Fruit fly (Drosophila melanogaster) whole organism, embryonic: ENCODE results near the gene RpL24-like.
A peak's percentile ranks its signal among the peaks of the same experiment; 100 is the strongest.

ENCODE experiments used
- BEAF-32 ChIP-seq: fragments of 200-800 bp; sonication (Bioruptor generic); optimal IDR thresholded peaks from 3 replicates; lab custom pipeline; 2017; ENCODE audit warnings: missing biosample characterization, missing genetic modification characterization, mild to moderate bottlenecking, moderate library complexity, missing genetic modification reagents
- CG10267 ChIP-seq: fragments of 200-800 bp; sonication (Bioruptor generic); optimal IDR thresholded peaks from 2 replicates; lab custom pipeline; 2018; ENCODE audit warnings: missing biosample characterization, mild to moderate bottlenecking, missing genetic modification characterization, moderate library complexity
- CG12659 ChIP-seq: fragments of 200-800 bp; sonication (Bioruptor generic); optimal IDR thresholded peaks from 3 replicates; lab custom pipeline; 2017; ENCODE audit warnings: mild to moderate bottlenecking, missing biosample characterization, missing genetic modification reagents, missing genetic modification characterization
- CG12942 ChIP-seq: fragments of 200-800 bp; sonication (Bioruptor generic); optimal IDR thresholded peaks from 3 replicates; lab custom pipeline; 2016; ENCODE audit warnings: missing biosample characterization, missing genetic modification characterization
- CG13123 ChIP-seq: fragments of 200-800 bp; sonication (Bioruptor generic); optimal IDR thresholded peaks from 2 replicates; lab custom pipeline; 2016; ENCODE audit warnings: missing biosample characterization, missing genetic modification characterization
- CG14710 ChIP-seq: fragments of 200-800 bp; sonication (Bioruptor generic); optimal IDR thresholded peaks from 3 replicates; lab custom pipeline; 2019; ENCODE audit warnings: missing biosample characterization, mild to moderate bottlenecking, missing genetic modification characterization, moderate library complexity
- CG15514 ChIP-seq: fragments of 200-800 bp; sonication (Bioruptor generic); optimal IDR thresholded peaks from 3 replicates; lab custom pipeline; 2017; ENCODE audit warnings: missing biosample characterization, missing genetic modification characterization, mild to moderate bottlenecking, moderate library complexity, missing genetic modification reagents
- CG16813 ChIP-seq: fragments of 200-800 bp; sonication (Bioruptor generic); IDR thresholded peaks from 3 replicates; pipeline ENCODE4 v1.3.6; 2022; ENCODE audit warnings: missing biosample characterization, missing genetic modification characterization; ENCODE audit not compliant: partially characterized antibody
- CG17186 ChIP-seq: fragments of 200-800 bp; sonication (Bioruptor generic); optimal IDR thresholded peaks from 3 replicates; lab custom pipeline; 2017; ENCODE audit warnings: missing biosample characterization, missing genetic modification reagents, missing genetic modification characterization
- CG17829 ChIP-seq: fragments of 200-800 bp; optimal IDR thresholded peaks from 2 replicates; lab custom pipeline; 2019; ENCODE audit warnings: missing biosample characterization, mild to moderate bottlenecking, missing genetic modification characterization, moderate library complexity
- CG2712 ChIP-seq: fragments of 200-800 bp; optimal IDR thresholded peaks from 3 replicates; lab custom pipeline; 2019; ENCODE audit warnings: missing biosample characterization, mild to moderate bottlenecking, missing genetic modification characterization, moderate library complexity
- CG3281 ChIP-seq: fragments of 200-800 bp; sonication (Bioruptor generic); optimal IDR thresholded peaks from 3 replicates; lab custom pipeline; 2017; ENCODE audit warnings: missing biosample characterization, mild to moderate bottlenecking, missing genetic modification characterization
- CG34224 ChIP-seq: fragments of 200-800 bp; sonication (Bioruptor generic); IDR thresholded peaks from 3 replicates; pipeline ENCODE4 v1.3.6; 2022; ENCODE audit warnings: missing biosample characterization, missing genetic modification characterization; ENCODE audit not compliant: partially characterized antibody
- CG4854 ChIP-seq: fragments of 200-800 bp; sonication (Bioruptor generic); optimal IDR thresholded peaks from 2 replicates; lab custom pipeline; 2016; ENCODE audit warnings: missing biosample characterization, missing genetic modification characterization, inconsistent platforms
- CG7372 ChIP-seq: fragments of 200-800 bp; sonication (Bioruptor generic); IDR thresholded peaks from 2 replicates; pipeline ENCODE4 v1.3.6; 2022; ENCODE audit warnings: missing biosample characterization, missing genetic modification characterization
- CG9876 ChIP-seq: fragments of 200-800 bp; sonication (Bioruptor generic); optimal IDR thresholded peaks from 2 replicates; lab custom pipeline; 2016; ENCODE audit warnings: missing biosample characterization, missing genetic modification characterization
- Chrac-16 ChIP-seq: fragments of 200-800 bp; sonication (Bioruptor generic); optimal IDR thresholded peaks from 3 replicates; lab custom pipeline; 2016; ENCODE audit warnings: missing biosample characterization, missing genetic modification characterization
- D19B ChIP-seq: fragments of 200-800 bp; sonication (Bioruptor generic); optimal IDR thresholded peaks from 2 replicates; lab custom pipeline; 2017; ENCODE audit warnings: missing biosample characterization, mild to moderate bottlenecking, missing genetic modification characterization
- Dip2 ChIP-seq: fragments of 200-800 bp; sonication (Bioruptor generic); IDR thresholded peaks from 2 replicates; pipeline ENCODE4 v1.3.6; 2022; ENCODE audit warnings: missing biosample characterization, missing genetic modification characterization
- Dll ChIP-seq: fragments of 200-800 bp; sonication (Bioruptor generic); IDR thresholded peaks from 4 replicates; pipeline ENCODE4 v1.3.6; 2022; ENCODE audit warnings: missing biosample characterization, missing genetic modification characterization; ENCODE audit not compliant: partially characterized antibody
- Doc2 ChIP-seq: fragments of 200-800 bp; sonication (Bioruptor generic); IDR thresholded peaks from 2 replicates; pipeline ENCODE4 v1.3.6; 2022; ENCODE audit warnings: missing biosample characterization, missing genetic modification characterization
- Dref ChIP-seq: fragments of 200-800 bp; sonication (Bioruptor generic); IDR thresholded peaks from 2 replicates; pipeline ENCODE4 v1.3.6; 2022; ENCODE audit warnings: missing biosample characterization, missing genetic modification characterization
- Ets97D ChIP-seq: fragments of 200-800 bp; sonication (Bioruptor generic); optimal IDR thresholded peaks from 3 replicates; lab custom pipeline; 2016; ENCODE audit warnings: missing biosample characterization, missing genetic modification characterization
- MBD-R2 ChIP-seq: fragments of 200-800 bp; sonication (Bioruptor generic); IDR thresholded peaks from 2 replicates; pipeline ENCODE4 v1.3.6; 2022; ENCODE audit warnings: missing biosample characterization, missing genetic modification characterization
- MTF-1 ChIP-seq: fragments of 200-800 bp; sonication (Bioruptor generic); optimal IDR thresholded peaks from 2 replicates; lab custom pipeline; 2018; ENCODE audit warnings: missing biosample characterization, mild to moderate bottlenecking, missing genetic modification characterization, borderline replicate concordance
- Meics ChIP-seq: fragments of 200-800 bp; sonication (Bioruptor generic); optimal IDR thresholded peaks from 2 replicates; lab custom pipeline; 2017; ENCODE audit warnings: missing biosample characterization, mild to moderate bottlenecking, missing genetic modification characterization
- NfI ChIP-seq: fragments of 200-800 bp; sonication (Bioruptor generic); optimal IDR thresholded peaks from 3 replicates; lab custom pipeline; 2018; ENCODE audit warnings: missing biosample characterization, mild to moderate bottlenecking, missing genetic modification characterization, moderate library complexity
- Opbp ChIP-seq: fragments of 200-800 bp; sonication (Bioruptor generic); IDR thresholded peaks from 3 replicates; pipeline ENCODE4 v1.3.6; 2022; ENCODE audit warnings: missing biosample characterization, missing genetic modification characterization; ENCODE audit not compliant: partially characterized antibody
- Pdp1 ChIP-seq, 2 experiments: fragments of 200-800 bp; sonication (Bioruptor generic); optimal IDR thresholded peaks; 3 replicates each; lab custom pipeline; 2016; ENCODE audit warnings: missing biosample characterization in 2 of 2, missing genetic modification characterization in 2 of 2, mild to moderate bottlenecking in 1 of 2, moderate library complexity in 1 of 2
- Sry-δ ChIP-seq: fragments of 200-800 bp; sonication (Bioruptor generic); optimal IDR thresholded peaks from 2 replicates; lab custom pipeline; 2016; ENCODE audit warnings: missing biosample characterization, missing genetic modification characterization
- corto ChIP-seq: fragments of 200-800 bp; sonication (Bioruptor generic); optimal IDR thresholded peaks from 2 replicates; lab custom pipeline; 2016; ENCODE audit warnings: missing biosample characterization, mild to moderate bottlenecking, missing genetic modification characterization, moderate library complexity
- crp ChIP-seq, 2 experiments: fragments of 200-800 bp; sonication (Bioruptor generic); optimal IDR thresholded peaks; 2 replicates in 1 of 2; 3 replicates in 1 of 2; lab custom pipeline; 2017; ENCODE audit warnings: missing biosample characterization in 2 of 2, missing genetic modification characterization in 2 of 2, mild to moderate bottlenecking in 1 of 2, moderate library complexity in 1 of 2
- dmrt99B ChIP-seq: fragments of 200-800 bp; sonication (Bioruptor generic); optimal IDR thresholded peaks from 2 replicates; lab custom pipeline; 2018; ENCODE audit warnings: missing biosample characterization, mild to moderate bottlenecking, missing genetic modification characterization, moderate library complexity
- gt ChIP-seq: fragments of 200-800 bp; sonication (Bioruptor generic); IDR thresholded peaks from 2 replicates; pipeline ENCODE4 v1.3.6; 2022; ENCODE audit warnings: missing biosample characterization, missing genetic modification characterization
- hbn ChIP-seq: fragments of 200-800 bp; sonication (Bioruptor generic); IDR thresholded peaks from 2 replicates; pipeline ENCODE4 v1.3.6; 2022; ENCODE audit warnings: missing biosample characterization, missing genetic modification characterization; ENCODE audit not compliant: partially characterized antibody
- knrl ChIP-seq: fragments of 200-800 bp; sonication (Bioruptor generic); IDR thresholded peaks from 3 replicates; pipeline ENCODE4 v1.3.6; 2022; ENCODE audit warnings: missing biosample characterization, missing genetic modification characterization; ENCODE audit not compliant: partially characterized antibody
- lmd ChIP-seq: fragments of 200-800 bp; sonication (Bioruptor generic); IDR thresholded peaks from 2 replicates; pipeline ENCODE4 v1.3.6; 2022; ENCODE audit warnings: missing biosample characterization, missing genetic modification characterization
- maf-S ChIP-seq: fragments of 200-800 bp; sonication (Bioruptor generic); optimal IDR thresholded peaks from 2 replicates; lab custom pipeline; 2016; ENCODE audit warnings: missing biosample characterization, missing genetic modification characterization
- onecut ChIP-seq: fragments of 200-800 bp; sonication (Bioruptor generic); IDR thresholded peaks from 2 replicates; pipeline ENCODE4 v1.3.6; 2022; ENCODE audit warnings: missing biosample characterization, missing genetic modification characterization
- pzg ChIP-seq: fragments of 200-800 bp; sonication (Bioruptor generic); optimal IDR thresholded peaks from 3 replicates; lab custom pipeline; 2018; ENCODE audit warnings: missing biosample characterization, mild to moderate bottlenecking, missing genetic modification characterization, moderate library complexity
- rib ChIP-seq: fragments of 200-800 bp; sonication (Bioruptor generic); IDR thresholded peaks from 2 replicates; pipeline ENCODE4 v1.3.6; 2022; ENCODE audit warnings: missing biosample characterization, missing genetic modification characterization
- row ChIP-seq: fragments of 200-800 bp; sonication (Bioruptor generic); IDR thresholded peaks from 3 replicates; pipeline ENCODE4 v1.3.6; 2022; ENCODE audit warnings: missing biosample characterization, missing genetic modification characterization
- sens ChIP-seq: fragments of 200-800 bp; sonication (Bioruptor generic); peaks from one replicate; lab custom pipeline; 2016; ENCODE audit warnings: missing biosample characterization, missing genetic modification characterization
- stwl ChIP-seq: fragments of 200-800 bp; sonication (Bioruptor generic); optimal IDR thresholded peaks from 3 replicates; lab custom pipeline; 2018; ENCODE audit warnings: missing biosample characterization, mild to moderate bottlenecking, missing genetic modification characterization, moderate library complexity
- tio ChIP-seq: fragments of 200-800 bp; sonication (Bioruptor generic); optimal IDR thresholded peaks from 2 replicates; lab custom pipeline; 2017; ENCODE audit warnings: missing biosample characterization, missing genetic modification characterization, inconsistent platforms
- tup ChIP-seq: fragments of 200-800 bp; sonication (Bioruptor generic); optimal IDR thresholded peaks from 2 replicates; lab custom pipeline; 2016; ENCODE audit warnings: missing biosample characterization, mild to moderate bottlenecking, missing genetic modification characterization, moderate library complexity
- unc-4 ChIP-seq: fragments of 200-800 bp; sonication (Bioruptor generic); IDR thresholded peaks from 2 replicates; pipeline ENCODE4 v1.3.6; 2022; ENCODE audit warnings: missing biosample characterization, missing genetic modification characterization; ENCODE audit not compliant: partially characterized antibody
- unpg ChIP-seq: fragments of 200-800 bp; sonication (Bioruptor generic); optimal IDR thresholded peaks from 3 replicates; lab custom pipeline; 2018; ENCODE audit warnings: missing biosample characterization, mild to moderate bottlenecking, missing genetic modification characterization, moderate library complexity
- zen2 ChIP-seq: fragments of 200-800 bp; sonication (Bioruptor generic); IDR thresholded peaks from 3 replicates; pipeline ENCODE4 v1.3.6; 2022; ENCODE audit warnings: missing biosample characterization, missing genetic modification characterization; ENCODE audit not compliant: partially characterized antibody

Gene RpL24-like

dm6 chr3R:11407733-11408134, 23.6 kb downstream of the RpL24-like start, which contains the start of gene mRpL40:
mRpL40 (plus strand) TSS chr3R:11407918.
- peak; percentile 50 for TF ChIP-seq BEAF-32
- no peak for TF ChIP-seq CG4854 (GFP tag; lab: Kevin White, UChicago)
- TF ChIP-seq knrl (GFP tag; lab: Robert Waterston, UW): no peak
- TF ChIP-seq CG3281: no peak
- TF ChIP-seq Dip2 (GFP tag; lab: Robert Waterston, UW): no peak
- TF ChIP-seq onecut (GFP tag; lab: Robert Waterston, UW): peak; percentile 39
- peak; percentile 1 for TF ChIP-seq Ets97D
- no peak for TF ChIP-seq CG17186
- TF ChIP-seq NfI (GFP tag; lab: Kevin White, UChicago): no peak
- peak; percentile 60 to 91 for TF ChIP-seq crp (GFP tag; optimal IDR thresholded peaks at IDR 0.05; lab: Kevin White, UChicago)
- no peak for TF ChIP-seq corto
- TF ChIP-seq CG16813 (GFP tag; lab: Robert Waterston, UW): peak; percentile 45; the same call in 2 of the 3 replicates
- no peak for TF ChIP-seq unpg (GFP tag; lab: Kevin White, UChicago)
- 0 out of 2 replicates have a peak, but pooled peaks have one; percentile 19 for TF ChIP-seq rib (GFP tag; lab: Robert Waterston, UW)
- no peak for TF ChIP-seq Meics (GFP tag; lab: Kevin White, UChicago)
- peak; percentile 69 for TF ChIP-seq CG34224 (GFP tag; lab: Robert Waterston, UW)
- TF ChIP-seq CG2712 (tag; lab: Kevin White, UChicago): peak; percentile 2
- peak; percentile 21 for TF ChIP-seq CG12659
- TF ChIP-seq tio: no peak
- peak; percentile 66 for TF ChIP-seq pzg (GFP tag; lab: Kevin White, UChicago)
- no peak for TF ChIP-seq lmd (GFP tag; lab: Robert Waterston, UW)
- TF ChIP-seq sens (GFP tag; lab: Kevin White, UChicago): peak; percentile 32
- peak; percentile 47 for TF ChIP-seq hbn
- no peak for TF ChIP-seq row (GFP tag; lab: Robert Waterston, UW)
- peak; percentile 49 for TF ChIP-seq unc-4 (GFP tag; lab: Robert Waterston, UW)
- peak; percentile 81 for TF ChIP-seq stwl (tag; lab: Kevin White, UChicago)
- no peak for TF ChIP-seq maf-S (GFP tag; lab: Kevin White, UChicago)
- no peak for TF ChIP-seq CG9876 (GFP tag; lab: Kevin White, UChicago)
- TF ChIP-seq Pdp1 (GFP tag; optimal IDR thresholded peaks at IDR 0.05; lab: Kevin White, UChicago): peak in 1 of 2 experiments; percentile 98
- TF ChIP-seq CG14710: peak; percentile 19
- TF ChIP-seq CG7372 (GFP tag; lab: Robert Waterston, UW): peak; percentile 86
- TF ChIP-seq CG12942 (GFP tag; lab: Kevin White, UChicago): no peak
- peak; percentile 21 for TF ChIP-seq CG15514 (GFP tag; lab: Kevin White, UChicago)
- TF ChIP-seq gt: no peak
- peak; percentile 84 for TF ChIP-seq Sry-δ (GFP tag; lab: Kevin White, UChicago)
- TF ChIP-seq MTF-1 (GFP tag; lab: Kevin White, UChicago): no peak
- peak; percentile 26; the same call in 2 of the 3 replicates for TF ChIP-seq zen2
- no peak for TF ChIP-seq tup (GFP tag; lab: Kevin White, UChicago)
- no peak for TF ChIP-seq Chrac-16 (GFP tag; lab: Kevin White, UChicago)
- TF ChIP-seq Doc2 (GFP tag; lab: Robert Waterston, UW): no peak
- peak; percentile 31 for TF ChIP-seq CG10267
- TF ChIP-seq D19B (GFP tag; lab: Kevin White, UChicago): no peak
- no peak for TF ChIP-seq dmrt99B (tag; lab: Kevin White, UChicago)
- peak; percentile 71; the same call in 3 of the 4 replicates for TF ChIP-seq Dll (GFP tag; lab: Robert Waterston, UW)
- peak; percentile 91 for TF ChIP-seq MBD-R2 (GFP tag; lab: Robert Waterston, UW)
- TF ChIP-seq Opbp (GFP tag; lab: Robert Waterston, UW): peak; percentile 32; the same call in 1 of the 3 replicates
- no peak for TF ChIP-seq CG13123
- peak; percentile 0 for TF ChIP-seq CG17829 (tag; lab: Kevin White, UChicago)
- TF ChIP-seq Dref: peak; percentile 78
